Worm (Caenorhabditis elegans): ENCODE measurements around the gene gar-2.

The gar-2 gene

DNA sequence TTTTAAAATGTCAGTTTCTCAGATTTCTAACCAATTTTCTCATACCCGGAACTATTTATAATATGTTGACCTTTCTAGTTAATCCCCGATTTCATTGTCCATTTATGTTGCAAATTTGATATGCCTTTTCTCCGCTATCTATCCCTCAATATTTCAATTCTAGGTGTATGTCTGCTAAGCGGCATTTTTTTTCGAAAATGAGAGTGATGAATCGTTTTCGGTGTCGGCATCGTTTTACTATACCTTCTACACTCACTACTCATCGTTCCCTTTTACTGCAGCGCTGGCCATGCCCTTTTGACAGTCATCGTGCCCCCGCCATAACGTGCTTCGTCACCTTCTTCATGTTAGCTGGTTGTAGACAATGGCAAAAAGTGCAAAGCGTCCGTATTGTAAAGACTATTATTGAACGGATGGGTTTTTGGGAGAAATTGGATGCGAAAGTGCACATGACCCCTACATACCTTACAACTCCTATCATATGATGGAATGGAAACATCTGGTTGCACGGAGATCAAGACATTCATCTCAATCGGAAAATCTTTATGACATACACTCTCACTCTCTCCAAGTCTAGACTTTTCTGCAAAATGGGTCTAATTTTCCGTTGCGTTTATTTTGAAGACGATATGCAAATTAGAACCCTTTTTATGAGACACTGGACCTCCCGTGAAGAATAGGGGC is 50.1 kb downstream of the gar-2 start (continued):
- TF ChIP-seq aha-1 (tag; optimal IDR thresholded peaks at IDR 0.05) (no peak), C34B4.2 (tag; optimal IDR thresholded peaks at IDR 0.05) (no peak), mef-2 (tag; optimal IDR thresholded peaks at IDR 0.05) (no peak), F16B12.6 (tag; optimal IDR thresholded peaks at IDR 0.05) (no peak), tlp-1 (tag; optimal IDR thresholded peaks at IDR 0.05) (no peak), blmp-1 (tag; optimal IDR thresholded peaks at IDR 0.05) (peak; percentile 83), efl-1 (optimal IDR thresholded peaks at IDR 0.05) (no peak), efl-1 (GFP tag; optimal IDR thresholded peaks at IDR 0.05 in 1 of 2) (peak in 1 of 2 experiments; percentile 82), mep-1 (tag; optimal IDR thresholded peaks at IDR 0.05) (no peak), Y116A8C.19 (tag; optimal IDR thresholded peaks at IDR 0.05; ENCODE audit: borderline replicate concordance) (no peak), nhr-84 (tag; optimal IDR thresholded peaks at IDR 0.05) (no peak), pqm-1 (tag; optimal IDR thresholded peaks at IDR 0.05) (no peak), nhr-20 (tag; optimal IDR thresholded peaks at IDR 0.05) (no peak), C16A3.4 (tag; optimal IDR thresholded peaks at IDR 0.05) (no peak), dpl-1 (GFP tag; optimal IDR thresholded peaks at IDR 0.05) (no peak), ceh-90 (tag; optimal IDR thresholded peaks at IDR 0.05) (no peak), ceh-63 (GFP tag; optimal IDR thresholded peaks at IDR 0.05) (no peak), sox-4 (tag; optimal IDR thresholded peaks at IDR 0.05) (no peak), unc-86 (tag; optimal IDR thresholded peaks at IDR 0.05) (no peak), sup-37 (GFP tag; optimal IDR thresholded peaks at IDR 0.05) (no peak), skn-1 (tag; optimal IDR thresholded peaks at IDR 0.05) (no peak), nhr-11 (tag; optimal IDR thresholded peaks at IDR 0.05) (no peak), mdl-1 (tag; optimal IDR thresholded peaks at IDR 0.05) (peak in 1 of 2 experiments; percentile 16), ets-5 (GFP tag; IDR thresholded peaks at IDR 0.05) (no peak), vab-15 (tag; optimal IDR thresholded peaks at IDR 0.05) (no peak), dsc-1 (tag; optimal IDR thresholded peaks at IDR 0.05) (peak; percentile 53), snu-23 (GFP tag; optimal IDR thresholded peaks at IDR 0.05) (no peak), unc-30 (tag; optimal IDR thresholded peaks at IDR 0.05) (no peak), nhr-77 (tag; optimal IDR thresholded peaks at IDR 0.05) (no peak), fkh-4 (tag; optimal IDR thresholded peaks at IDR 0.05; ENCODE audit: borderline replicate concordance) (peak; percentile 27), pag-3 (tag; optimal IDR thresholded peaks at IDR 0.05; ENCODE audit: borderline replicate concordance, insufficient read depth) (peak; percentile 27), ceh-88 (GFP tag; IDR thresholded peaks at IDR 0.05) (no peak), nhr-90 (tag; optimal IDR thresholded peaks at IDR 0.05; ENCODE audit: poor library complexity) (no peak), hlh-4 (tag; optimal IDR thresholded peaks at IDR 0.05) (no peak), lsy-2 (tag; optimal IDR thresholded peaks at IDR 0.05) (no peak), mab-9 (GFP tag; IDR thresholded peaks at IDR 0.05) (no peak)

DNA sequence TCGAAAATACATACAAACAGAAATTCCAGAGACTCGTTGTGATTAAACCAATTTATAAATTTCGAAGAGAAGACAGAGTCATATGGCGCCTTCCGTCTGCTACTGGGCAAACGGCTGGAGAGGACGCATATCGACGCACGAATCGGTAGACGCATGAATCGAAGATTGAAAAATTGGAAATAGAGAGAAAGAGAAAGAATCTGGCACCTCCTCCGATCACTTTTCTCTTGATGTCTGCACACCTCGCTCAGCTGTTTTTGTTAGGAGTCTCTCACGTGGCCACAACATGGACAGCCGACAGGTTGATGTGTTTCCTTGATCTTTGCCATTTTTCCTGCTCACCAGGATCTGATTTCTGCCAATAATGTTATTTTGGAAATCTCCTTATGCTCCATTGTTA is 50.9 kb downstream of the gar-2 start:
- TF ChIP-seq mdl-1 (tag; optimal IDR thresholded peaks at IDR 0.05) (peak in 1 of 2 experiments; percentile 85), ceh-8 (GFP tag; optimal IDR thresholded peaks at IDR 0.05) (no peak), ceh-82 (tag; optimal IDR thresholded peaks at IDR 0.05) (no peak), mab-9 (GFP tag; IDR thresholded peaks at IDR 0.05) (no peak), unc-62 (GFP tag; optimal IDR thresholded peaks at IDR 0.05) (no peak), mep-1 (tag; optimal IDR thresholded peaks at IDR 0.05) (no peak), egl-13 (tag; optimal IDR thresholded peaks at IDR 0.05) (no peak), fkh-8 (tag; optimal IDR thresholded peaks at IDR 0.05) (no peak), nhr-90 (tag; optimal IDR thresholded peaks at IDR 0.05; ENCODE audit: poor library complexity) (no peak), pag-3 (tag; optimal IDR thresholded peaks at IDR 0.05; ENCODE audit: borderline replicate concordance, insufficient read depth) (no peak), unc-30 (tag; optimal IDR thresholded peaks at IDR 0.05) (no peak), dsc-1 (tag; optimal IDR thresholded peaks at IDR 0.05) (peak; percentile 57), nhr-71 (tag; optimal IDR thresholded peaks at IDR 0.05) (peak; percentile 92), lin-15B (tag; optimal IDR thresholded peaks at IDR 0.05) (no peak), efl-1 (optimal IDR thresholded peaks at IDR 0.05) (peak; percentile 3 to 28), efl-1 (GFP tag; optimal IDR thresholded peaks at IDR 0.05 in 1 of 2) (peak in 1 of 2 experiments; percentile 93), elt-2 (tag; optimal IDR thresholded peaks at IDR 0.05) (no peak), skn-1 (tag; optimal IDR thresholded peaks at IDR 0.05) (no peak), lsy-2 (tag; optimal IDR thresholded peaks at IDR 0.05) (peak; percentile 53 to 65), ets-5 (GFP tag; IDR thresholded peaks at IDR 0.05) (no peak), sup-37 (GFP tag; optimal IDR thresholded peaks at IDR 0.05) (no peak), alr-1 (tag; optimal IDR thresholded peaks at IDR 0.05; ENCODE audit: borderline replicate concordance) (no peak), efl-3 (GFP tag; optimal IDR thresholded peaks at IDR 0.05) (no peak), lir-3 (tag; optimal IDR thresholded peaks at IDR 0.05; ENCODE audit: poor library complexity) (peak; percentile 26), snpc-4 (tag; optimal IDR thresholded peaks at IDR 0.05) (no peak), nhr-19 (GFP tag; conservative IDR thresholded peaks at IDR 0.05) (peak; percentile 73), pax-3 (tag; optimal IDR thresholded peaks at IDR 0.05) (no peak), sox-4 (tag; optimal IDR thresholded peaks at IDR 0.05) (no peak)
